Worm (Caenorhabditis elegans) whole organism, L4/young adult: Measurements from ENCODE around the gene H40L08.1.

ENCODE experiments used
- W03F9.2 ChIP-seq: fragments of 150-350 bp; optimal IDR thresholded peaks from 2 replicates; lab custom pipeline; 2014; ENCODE audit warnings: missing biosample characterization, missing genetic modification characterization
- dao-5 ChIP-seq: sonication (generic microtip); optimal IDR thresholded peaks from 2 replicates; lab custom pipeline; 2016; ENCODE audit warnings: missing genotype, missing genetic modification characterization, moderate library complexity, missing compliant biosample characterization
- him-1 ChIP-seq: sonication (generic microtip); optimal IDR thresholded peaks from 2 replicates; lab custom pipeline; 2016; ENCODE audit warnings: missing genotype, missing genetic modification reagents, missing genetic modification characterization, missing compliant biosample characterization

Gene H40L08.1

ce11 chrX:15097763-15098162 is 13.9 kb upstream of the H40L08.1 start, which contains the start of gene F09B12.3:
F09B12.3 (minus strand) TSS chrX:15097954.
- TF ChIP-seq W03F9.2: no peak
- TF ChIP-seq him-1 (tag; lab: Kevin White, UChicago): no peak
- no peak for TF ChIP-seq dao-5

- TF ChIP-seq dao-5: no peak
- TF ChIP-seq W03F9.2: no peak
- TF ChIP-seq him-1 (tag; lab: Kevin White, UChicago): no peak
These were observed 12.4 kb upstream of the H40L08.1 start for ce11 chrX:15096277-15096676.

ce11 chrX:15094973-15095372 is 11.1 kb upstream of the H40L08.1 start, which contains the start of gene F09B12.7:
F09B12.7 (minus strand) TSS chrX:15095073.
- TF ChIP-seq dao-5: no peak
- TF ChIP-seq W03F9.2: no peak
- no peak for TF ChIP-seq him-1 (tag; lab: Kevin White, UChicago)

- TF ChIP-seq him-1 (tag; lab: Kevin White, UChicago): no peak
- TF ChIP-seq W03F9.2: no peak
- TF ChIP-seq dao-5: no peak
These were observed 9.0 kb upstream of the H40L08.1 start for ce11 chrX:15092775-15093386.

- TF ChIP-seq W03F9.2 (no peak), him-1 (tag; lab: Kevin White, UChicago) (no peak), dao-5 (no peak)
These were observed 5.2 kb upstream of the H40L08.1 start, which contains the start of gene flr-4 for ce11 chrX:15089123-15089522. flr-4 (plus strand) TSS chrX:15089397.

- TF ChIP-seq dao-5 (no peak), him-1 (tag; lab: Kevin White, UChicago) (no peak), W03F9.2 (no peak)
These were observed 3.9 kb upstream of the H40L08.1 start for ce11 chrX:15087752-15088151.

ce11 chrX:15084395-15084794 is 509 bp upstream of the H40L08.1 start, which contains the start of gene F09B12.5:
F09B12.5 (plus strand) TSS chrX:15084695.
- TF ChIP-seq dao-5 (no peak), W03F9.2 (no peak), him-1 (tag; lab: Kevin White, UChicago) (no peak)

- no peak for TF ChIP-seq dao-5
- TF ChIP-seq W03F9.2: no peak
- no peak for TF ChIP-seq him-1 (tag; lab: Kevin White, UChicago)
These were observed 2.4 kb downstream of the H40L08.1 start for ce11 chrX:15081486-15081885.

- TF ChIP-seq dao-5 (no peak), him-1 (tag; lab: Kevin White, UChicago) (no peak), W03F9.2 (no peak)
These were observed 4.5 kb downstream of the H40L08.1 start for ce11 chrX:15079406-15079805.

- no peak for TF ChIP-seq W03F9.2
- no peak for TF ChIP-seq him-1 (tag; lab: Kevin White, UChicago)
- TF ChIP-seq dao-5: no peak
These were observed 5.6 kb downstream of the H40L08.1 start for ce11 chrX:15078276-15078675.

- no peak for TF ChIP-seq him-1 (tag; lab: Kevin White, UChicago)
- TF ChIP-seq W03F9.2: no peak
- TF ChIP-seq dao-5: no peak
These were observed 6.2 kb downstream of the H40L08.1 start, which contains the start of the genes H40L08.8, H40L08.2 and H40L08.7 for ce11 chrX:15077597-15078261. H40L08.8 (minus strand) TSS chrX:15077633. H40L08.2 (minus strand) TSS chrX:15077744. H40L08.7 (minus strand) TSS chrX:15077744.

- no peak for TF ChIP-seq dao-5
- no peak for TF ChIP-seq him-1 (tag; lab: Kevin White, UChicago)
- no peak for TF ChIP-seq W03F9.2
These were observed 7.0 kb downstream of the H40L08.1 start for ce11 chrX:15076909-15077308.

- TF ChIP-seq him-1 (tag; lab: Kevin White, UChicago) (no peak), W03F9.2 (no peak), dao-5 (no peak)
These were observed 7.8 kb downstream of the H40L08.1 start, which contains the start of the genes H40L08.3 and H40L08.9 for ce11 chrX:15076042-15076565. H40L08.3 (minus strand) TSS chrX:15076092. H40L08.9 (minus strand) TSS chrX:15076480.

ce11 chrX:15075170-15075569 is 8.7 kb downstream of the H40L08.1 start:
- TF ChIP-seq him-1 (tag; lab: Kevin White, UChicago) (no peak), dao-5 (no peak), W03F9.2 (no peak)

- no peak for TF ChIP-seq him-1 (tag; lab: Kevin White, UChicago)
- no peak for TF ChIP-seq dao-5
- no peak for TF ChIP-seq W03F9.2
These were observed 10.4 kb downstream of the H40L08.1 start for ce11 chrX:15073479-15073878.
